Fruit fly (Drosophila melanogaster): Measurements from ENCODE around the gene Cpr65Eb.

Gene Cpr65Eb

dm6 chr3L:7069099-7069498, 19.5 kb downstream of the Cpr65Eb start, which contains the start of gene CG32391:
CG32391 (minus strand) TSS chr3L:7069199.
- TF ChIP-seq sv (GFP tag; optimal IDR thresholded peaks at IDR 0.05) = no peak
- TF ChIP-seq Dfd (GFP tag; optimal IDR thresholded peaks at IDR 0.05) = no peak
- TF ChIP-seq Hnf4 (GFP tag; optimal IDR thresholded peaks at IDR 0.05) = no peak
- no peak for TF ChIP-seq tai (GFP tag; optimal IDR thresholded peaks at IDR 0.05)
- TF ChIP-seq GATAd (GFP tag; optimal IDR thresholded peaks at IDR 0.05) = no peak
- TF ChIP-seq CG32264 (GFP tag; optimal IDR thresholded peaks at IDR 0.05) = no peak
- TF ChIP-seq Jra (GFP tag; optimal IDR thresholded peaks at IDR 0.05) = no peak
- TF ChIP-seq Hr78 (GFP tag; optimal IDR thresholded peaks at IDR 0.05) = no peak
- no peak for TF ChIP-seq jim (GFP tag; optimal IDR thresholded peaks at IDR 0.05)
- TF ChIP-seq fru (GFP tag; optimal IDR thresholded peaks at IDR 0.05) = no peak
- TF ChIP-seq Sp1 (GFP tag; optimal IDR thresholded peaks at IDR 0.05) = no peak
- TF ChIP-seq foxo (GFP tag; optimal IDR thresholded peaks at IDR 0.05) = no peak
- no peak for TF ChIP-seq OdsH (GFP tag; optimal IDR thresholded peaks at IDR 0.05)

- TF ChIP-seq HLH106 (tag; optimal IDR thresholded peaks at IDR 0.05) = no peak
- TF ChIP-seq br (GFP tag; optimal IDR thresholded peaks at IDR 0.05) = no peak
- TF ChIP-seq Hr78 (GFP tag; optimal IDR thresholded peaks at IDR 0.05) = no peak
- TF ChIP-seq Rel (GFP tag; optimal IDR thresholded peaks at IDR 0.05) = no peak
- no peak for TF ChIP-seq Rel (tag; optimal IDR thresholded peaks at IDR 0.05)
- no peak for TF ChIP-seq sv (GFP tag; optimal IDR thresholded peaks at IDR 0.05)
- no peak for TF ChIP-seq sage (GFP tag; optimal IDR thresholded peaks at IDR 0.05)
- no peak for TF ChIP-seq Myc (optimal IDR thresholded peaks at IDR 0.05)
- no peak for TF ChIP-seq tai (GFP tag; optimal IDR thresholded peaks at IDR 0.05)
- no peak for TF ChIP-seq Hr83 (GFP tag; optimal IDR thresholded peaks at IDR 0.05; ENCODE audit: poor library complexity, severe bottlenecking)
These were observed 22.6 kb downstream of the Cpr65Eb start, which contains the start of gene CG14823 for dm6 chr3L:7066014-7066413. CG14823 (plus strand) TSS chr3L:7066314.

dm6 chr3L:7058401-7058999, 30.1 kb downstream of the Cpr65Eb start:
- no peak for TF ChIP-seq lola (GFP tag; optimal IDR thresholded peaks at IDR 0.05)
- no peak for TF ChIP-seq tai (GFP tag; optimal IDR thresholded peaks at IDR 0.05)
- no peak for TF ChIP-seq Myc (optimal IDR thresholded peaks at IDR 0.05)
- no peak for TF ChIP-seq ey (GFP tag; optimal IDR thresholded peaks at IDR 0.05)
- TF ChIP-seq dl (GFP tag; optimal IDR thresholded peaks at IDR 0.05; ENCODE audit: insufficient read depth in 1 of 2, partially characterized antibody in 2 of 2) = no peak
- no peak for TF ChIP-seq pan (optimal IDR thresholded peaks at IDR 0.05)
- TF ChIP-seq sage (GFP tag; optimal IDR thresholded peaks at IDR 0.05) = no peak
- TF ChIP-seq rgr (GFP tag; optimal IDR thresholded peaks at IDR 0.05) = no peak
- no peak for TF ChIP-seq OdsH (GFP tag; optimal IDR thresholded peaks at IDR 0.05)
- TF ChIP-seq Abd-B (GFP tag; optimal IDR thresholded peaks at IDR 0.05) = no peak
- no peak for TF ChIP-seq br (GFP tag; optimal IDR thresholded peaks at IDR 0.05)
- no peak for TF ChIP-seq jim (GFP tag; optimal IDR thresholded peaks at IDR 0.05)
- TF ChIP-seq usp (GFP tag; optimal IDR thresholded peaks at IDR 0.05) = no peak
- no peak for TF ChIP-seq HLH106 (tag; optimal IDR thresholded peaks at IDR 0.05)
- TF ChIP-seq Hnf4 (GFP tag; optimal IDR thresholded peaks at IDR 0.05) = no peak
- TF ChIP-seq h (GFP tag; optimal IDR thresholded peaks at IDR 0.05) = no peak
- no peak for TF ChIP-seq brk (GFP tag; optimal IDR thresholded peaks at IDR 0.05)
- TF ChIP-seq Hr83 (GFP tag; optimal IDR thresholded peaks at IDR 0.05; ENCODE audit: poor library complexity, severe bottlenecking) = no peak
- TF ChIP-seq sv (GFP tag; optimal IDR thresholded peaks at IDR 0.05) = no peak

- no peak for TF ChIP-seq tai (GFP tag; optimal IDR thresholded peaks at IDR 0.05)
- no peak for TF ChIP-seq dsf (GFP tag; optimal IDR thresholded peaks at IDR 0.05; ENCODE audit: borderline replicate concordance)
- no peak for TF ChIP-seq psq (GFP tag; optimal IDR thresholded peaks at IDR 0.05)
- TF ChIP-seq Dfd (GFP tag; optimal IDR thresholded peaks at IDR 0.05) = peak; percentile 98
- TF ChIP-seq GATAd (GFP tag; optimal IDR thresholded peaks at IDR 0.05) = no peak
- no peak for TF ChIP-seq Rel (GFP tag; optimal IDR thresholded peaks at IDR 0.05)
- no peak for TF ChIP-seq Rel (tag; optimal IDR thresholded peaks at IDR 0.05)
These were observed 50.7 kb downstream of the Cpr65Eb start for dm6 chr3L:7037843-7038242.
